Worm (Caenorhabditis elegans) whole organism, mixed stage, embryonic: ENCODE measurements around the gene F59A6.3.

ENCODE experiments used
- M03D4.4 ChIP-seq: sonication (generic microtip); optimal IDR thresholded peaks from 2 replicates; lab custom pipeline; 2017; ENCODE audit warnings: mild to moderate bottlenecking, missing genetic modification characterization, missing compliant biosample characterization
- bed-3 ChIP-seq: fragments of 200-800 bp; sonication (Bioruptor generic); optimal IDR thresholded peaks from 3 replicates; lab custom pipeline; 2018; ENCODE audit warnings: mild to moderate bottlenecking, missing genetic modification characterization, moderate library complexity, missing compliant biosample characterization
- blmp-1 ChIP-seq: fragments of 150-350 bp; optimal IDR thresholded peaks from 2 replicates; lab custom pipeline; 2014; ENCODE audit warnings: missing biosample characterization, missing genetic modification characterization
- ceh-39 ChIP-seq: fragments of 150-350 bp; optimal IDR thresholded peaks from 2 replicates; lab custom pipeline; 2014; ENCODE audit warnings: missing biosample characterization, missing genetic modification characterization
- ceh-43 ChIP-seq: fragments of 200-800 bp; sonication (Bioruptor generic); optimal IDR thresholded peaks from 2 replicates; lab custom pipeline; 2018; ENCODE audit warnings: mild to moderate bottlenecking, missing genetic modification characterization, moderate library complexity, missing compliant biosample characterization
- ceh-83 ChIP-seq: fragments of 200-800 bp; sonication (Bioruptor generic); optimal IDR thresholded peaks from 2 replicates; lab custom pipeline; 2018; ENCODE audit warnings: mild to moderate bottlenecking, missing genetic modification characterization, missing compliant biosample characterization
- ces-1 ChIP-seq: fragments of 150-350 bp; optimal IDR thresholded peaks from 2 replicates; lab custom pipeline; 2014; ENCODE audit warnings: missing biosample characterization, missing genetic modification reagents, missing genetic modification characterization
- cnd-1 ChIP-seq: fragments of 200-800 bp; sonication (Bioruptor generic); optimal IDR thresholded peaks from 2 replicates; lab custom pipeline; 2018; ENCODE audit warnings: mild to moderate bottlenecking, missing genetic modification characterization, missing compliant biosample characterization
- drap-1 ChIP-seq: fragments of 200-800 bp; sonication (Bioruptor generic); optimal IDR thresholded peaks from 3 replicates; lab custom pipeline; 2018; ENCODE audit warnings: mild to moderate bottlenecking, missing genetic modification characterization, missing compliant biosample characterization
- elt-1 ChIP-seq: sonication (generic microtip); optimal IDR thresholded peaks from 2 replicates; lab custom pipeline; 2017; ENCODE audit warnings: missing genetic modification characterization, mild to moderate bottlenecking, missing compliant biosample characterization, antibody characterized with exemption, moderate library complexity, borderline replicate concordance; ENCODE audit not compliant: insufficient read depth
- elt-3 ChIP-seq: fragments of 150-350 bp; optimal IDR thresholded peaks from 2 replicates; lab custom pipeline; 2014; ENCODE audit warnings: missing biosample characterization, missing genetic modification characterization
- flh-1 ChIP-seq: fragments of 200-800 bp; sonication (Bioruptor generic); optimal IDR thresholded peaks from 2 replicates; lab custom pipeline; 2018; ENCODE audit warnings: mild to moderate bottlenecking, missing genetic modification characterization, moderate library complexity, missing compliant biosample characterization
- ham-2 ChIP-seq: fragments of 200-800 bp; sonication (Bioruptor generic); optimal IDR thresholded peaks from 2 replicates; lab custom pipeline; 2018; ENCODE audit warnings: mild to moderate bottlenecking, missing genetic modification characterization, missing compliant biosample characterization
- hlh-1 ChIP-seq: fragments of 150-350 bp; optimal IDR thresholded peaks from 2 replicates; lab custom pipeline; 2014; ENCODE audit warnings: missing biosample characterization, missing genetic modification reagents, missing genetic modification characterization
- lin-13 ChIP-seq: fragments of 150-350 bp; optimal IDR thresholded peaks from 2 replicates; lab custom pipeline; 2014; ENCODE audit warnings: missing biosample characterization, missing genetic modification characterization
- lin-32 ChIP-seq: fragments of 200-800 bp; sonication (Bioruptor generic); optimal IDR thresholded peaks from 2 replicates; lab custom pipeline; 2018; ENCODE audit warnings: mild to moderate bottlenecking, missing genetic modification characterization, missing compliant biosample characterization
- lsy-2 ChIP-seq: fragments of 150-350 bp; optimal IDR thresholded peaks from 2 replicates; lab custom pipeline; 2014; ENCODE audit warnings: missing biosample characterization, missing genetic modification characterization
- mab-5 ChIP-seq: fragments of 150-350 bp; optimal IDR thresholded peaks from 2 replicates; lab custom pipeline; 2014; ENCODE audit warnings: missing biosample characterization, missing genetic modification characterization
- mep-1 ChIP-seq: fragments of 150-350 bp; optimal IDR thresholded peaks from 2 replicates; lab custom pipeline; 2017; ENCODE audit warnings: missing biosample characterization, missing genetic modification reagents, missing genetic modification characterization, inconsistent platforms
- mls-2 ChIP-seq: sonication (generic microtip); optimal IDR thresholded peaks from 2 replicates; lab custom pipeline; 2016; ENCODE audit warnings: mild to moderate bottlenecking, missing genetic modification characterization, moderate library complexity, missing compliant biosample characterization
- nhr-12 ChIP-seq: fragments of 150-350 bp; optimal IDR thresholded peaks from 2 replicates; lab custom pipeline; 2014; ENCODE audit warnings: missing biosample characterization, missing genetic modification characterization
- nhr-2 ChIP-seq: fragments of 150-350 bp; optimal IDR thresholded peaks from 2 replicates; lab custom pipeline; 2014; ENCODE audit warnings: missing biosample characterization, missing genetic modification characterization
- nhr-237 ChIP-seq: fragments of 150-350 bp; optimal IDR thresholded peaks from 2 replicates; lab custom pipeline; 2014; ENCODE audit warnings: missing biosample characterization, missing genetic modification characterization
- nhr-28 ChIP-seq: fragments of 150-350 bp; optimal IDR thresholded peaks from 2 replicates; lab custom pipeline; 2014; ENCODE audit warnings: missing biosample characterization, missing genetic modification characterization
- nhr-76 ChIP-seq: sonication (generic microtip); optimal IDR thresholded peaks from 2 replicates; lab custom pipeline; 2017; ENCODE audit warnings: missing biosample characterization, missing genetic modification characterization
- pha-4 ChIP-seq: fragments of 150-350 bp; optimal IDR thresholded peaks from 2 replicates; lab custom pipeline; 2018; ENCODE audit warnings: missing biosample characterization, missing genetic modification reagents, missing genetic modification characterization
- sem-2 ChIP-seq: fragments of 200-800 bp; sonication (Bioruptor generic); optimal IDR thresholded peaks from 2 replicates; lab custom pipeline; 2018; ENCODE audit warnings: mild to moderate bottlenecking, missing genetic modification characterization, missing compliant biosample characterization
- snpc-4 ChIP-seq: fragments of 150-350 bp; optimal IDR thresholded peaks from 2 replicates; lab custom pipeline; 2014; ENCODE audit warnings: missing biosample characterization, missing genetic modification characterization
- sptf-1 ChIP-seq: sonication (generic microtip); optimal IDR thresholded peaks from 2 replicates; lab custom pipeline; 2017; ENCODE audit warnings: mild to moderate bottlenecking, missing genetic modification characterization, moderate library complexity, missing compliant biosample characterization
- tbx-8 ChIP-seq: fragments of 200-800 bp; sonication (Bioruptor generic); optimal IDR thresholded peaks from 2 replicates; lab custom pipeline; 2018; ENCODE audit warnings: mild to moderate bottlenecking, missing genetic modification characterization, moderate library complexity, missing compliant biosample characterization
- unc-120 ChIP-seq: sonication (generic microtip); optimal IDR thresholded peaks from 2 replicates; lab custom pipeline; 2017; ENCODE audit warnings: missing genetic modification characterization, missing compliant biosample characterization; ENCODE audit not compliant: poor library complexity, severe bottlenecking
- unc-39 ChIP-seq: fragments of 150-350 bp; optimal IDR thresholded peaks from 2 replicates; lab custom pipeline; 2014; ENCODE audit warnings: missing biosample characterization, missing genetic modification characterization
- unc-62 ChIP-seq: fragments of 150-350 bp; optimal IDR thresholded peaks from 2 replicates; lab custom pipeline; 2014; ENCODE audit warnings: missing biosample characterization, missing genetic modification reagents, missing genetic modification characterization
- zip-8 ChIP-seq: fragments of 150-350 bp; optimal IDR thresholded peaks from 2 replicates; lab custom pipeline; 2014; ENCODE audit warnings: missing biosample characterization, missing genetic modification characterization
- ztf-11 ChIP-seq: fragments of 150-350 bp; optimal IDR thresholded peaks from 2 replicates; lab custom pipeline; 2014; ENCODE audit warnings: missing biosample characterization, missing genetic modification characterization

F59A6.3 gene

DNA sequence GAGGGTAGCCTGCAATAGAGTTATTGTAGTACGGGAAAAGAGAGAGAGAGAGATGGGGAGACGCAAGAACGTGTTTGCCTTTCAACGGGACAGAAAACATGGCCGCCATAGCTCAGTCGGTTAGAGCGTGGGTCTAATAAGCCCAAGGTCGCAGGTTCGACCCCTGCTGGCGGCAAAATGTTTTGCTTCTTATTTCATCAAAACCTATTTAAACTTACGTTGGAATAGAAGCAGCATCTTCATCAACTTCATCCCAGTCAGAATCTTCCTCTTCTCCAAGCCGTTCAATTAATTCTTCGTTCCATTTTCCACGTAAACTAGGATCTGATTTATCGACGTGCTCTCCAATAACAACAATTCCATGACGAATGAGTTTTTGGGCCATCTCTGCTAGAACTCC, 24.5 kb downstream of the F59A6.3 start:
- no peak for TF ChIP-seq nhr-2
- peak; percentile 82 for TF ChIP-seq bed-3 (GFP tag; lab: Kevin White, UChicago)
- TF ChIP-seq sptf-1 (tag; lab: Kevin White, UChicago) = peak; percentile 96
- peak; percentile 59 for TF ChIP-seq unc-62 (GFP tag; lab: Kevin White, UChicago)
- TF ChIP-seq sem-2 (GFP tag; lab: Kevin White, UChicago) = peak; percentile 92
- TF ChIP-seq cnd-1 (tag; lab: Kevin White, UChicago) = peak; percentile 95
- TF ChIP-seq nhr-12 (tag; lab: Kevin White, UChicago) = no peak
- TF ChIP-seq ztf-11 = peak; percentile 85
- TF ChIP-seq blmp-1 (tag; lab: Kevin White, UChicago) = peak; percentile 8
- TF ChIP-seq pha-4 (tag; lab: Kevin White, UChicago) = peak; percentile 63
- TF ChIP-seq elt-1 (tag; lab: Kevin White, UChicago) = peak; percentile 4
- peak; percentile 61 for TF ChIP-seq lsy-2
- peak; percentile 75 for TF ChIP-seq ceh-83 (GFP tag; lab: Kevin White, UChicago)
- TF ChIP-seq nhr-76 (tag; lab: Kevin White, UChicago) = no peak
- no peak for TF ChIP-seq ces-1 (GFP tag; lab: Kevin White, UChicago)
- TF ChIP-seq drap-1 (GFP tag; lab: Kevin White, UChicago) = peak; percentile 95
- TF ChIP-seq M03D4.4 (tag; lab: Kevin White, UChicago) = peak; percentile 94
- TF ChIP-seq nhr-28 (tag; lab: Kevin White, UChicago) = peak; percentile 53
- peak; percentile 39 for TF ChIP-seq mep-1
- TF ChIP-seq unc-120 (tag; lab: Kevin White, UChicago) = peak; percentile 89
- TF ChIP-seq zip-8 (tag; lab: Kevin White, UChicago) = no peak
- TF ChIP-seq elt-3 (tag; lab: Kevin White, UChicago) = no peak
- TF ChIP-seq lin-13 (tag; lab: Kevin White, UChicago) = peak; percentile 48
- peak; percentile 80 for TF ChIP-seq flh-1
- peak; percentile 34 for TF ChIP-seq hlh-1
- peak; percentile 97 for TF ChIP-seq mls-2
- no peak for TF ChIP-seq ceh-39 (tag; lab: Kevin White, UChicago)
- TF ChIP-seq nhr-237 = peak; percentile 28
- TF ChIP-seq tbx-8 (GFP tag; lab: Kevin White, UChicago) = peak; percentile 88
- TF ChIP-seq lin-32 = peak; percentile 93
- TF ChIP-seq ham-2 = peak; percentile 93
- peak; percentile 27 for TF ChIP-seq unc-39 (tag; lab: Kevin White, UChicago)
- TF ChIP-seq snpc-4 (tag; lab: Kevin White, UChicago) = no peak
- no peak for TF ChIP-seq mab-5 (tag; lab: Kevin White, UChicago)
- peak; percentile 87 for TF ChIP-seq ceh-43 (GFP tag; lab: Kevin White, UChicago)
- TF ChIP-seq, all 35 proteins: peak for 26

DNA sequence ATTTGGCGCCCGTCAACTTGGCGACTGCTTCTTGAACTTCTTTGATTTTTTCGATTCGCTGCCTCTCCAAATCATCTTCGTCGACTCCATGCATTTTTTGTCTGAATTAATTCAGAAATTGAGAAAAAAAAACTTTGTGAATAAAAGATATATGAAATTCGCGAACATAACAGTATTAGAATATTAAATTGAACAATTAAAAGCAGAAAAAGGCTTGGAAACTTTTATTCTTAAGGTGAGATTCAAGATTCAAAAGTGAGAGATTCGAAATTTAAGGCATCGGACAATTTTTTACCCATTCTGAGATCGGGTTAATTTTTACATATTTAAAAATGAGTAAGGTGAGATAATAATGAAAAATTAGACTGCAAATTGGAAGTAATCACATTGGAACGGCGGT, 25.8 kb downstream of the F59A6.3 start, which contains the start of gene F33G12.3:
TSS of gene F33G12.3 (minus strand) at position 101 of the 400 bp plus-strand sequence.
- TF ChIP-seq zip-8 (tag; lab: Kevin White, UChicago) (no peak), tbx-8 (GFP tag; lab: Kevin White, UChicago) (no peak), bed-3 (GFP tag; lab: Kevin White, UChicago) (no peak), pha-4 (tag; lab: Kevin White, UChicago) (no peak), drap-1 (GFP tag; lab: Kevin White, UChicago) (no peak), unc-39 (tag; lab: Kevin White, UChicago) (no peak), hlh-1 (no peak), nhr-12 (tag; lab: Kevin White, UChicago) (no peak), mep-1 (no peak), ceh-83 (GFP tag; lab: Kevin White, UChicago) (no peak), flh-1 (no peak), ztf-11 (no peak), blmp-1 (tag; lab: Kevin White, UChicago) (no peak), nhr-76 (tag; lab: Kevin White, UChicago) (no peak), cnd-1 (tag; lab: Kevin White, UChicago) (no peak), lin-13 (tag; lab: Kevin White, UChicago) (no peak), lin-32 (no peak), ham-2 (no peak), nhr-28 (tag; lab: Kevin White, UChicago) (no peak)

DNA sequence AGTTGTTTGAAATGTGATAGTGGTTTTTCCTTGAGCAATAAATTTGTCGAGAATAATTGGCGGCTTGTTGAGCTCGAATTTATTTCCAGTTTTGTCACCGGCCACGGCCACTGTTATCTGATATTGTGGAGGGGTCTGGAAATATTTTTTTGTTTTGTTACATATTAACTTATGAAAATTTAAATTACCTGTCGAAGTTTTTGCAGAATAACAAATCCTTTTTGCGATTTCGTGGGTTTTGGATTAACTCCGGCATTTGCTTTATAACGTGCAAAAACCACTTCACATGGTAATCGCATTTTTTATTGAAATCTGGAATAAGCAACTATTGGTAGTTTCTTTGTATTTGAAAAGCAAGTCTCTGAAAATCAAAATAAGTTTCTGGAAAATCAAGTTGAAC, 28.0 kb downstream of the F59A6.3 start, which contains the start of gene lrr-1:
TSS of gene lrr-1 (minus strand) at position 312 of the 400 bp plus-strand sequence.
- no peak for TF ChIP-seq zip-8 (tag; lab: Kevin White, UChicago)
